Worm (Caenorhabditis elegans): Measurements from ENCODE around the gene daf-4.

ce11 chrIII:5582766-5583165 lies 42.2 kb upstream of the daf-4 start, which contains the start of the genes F56D2.8 and uev-2:
- TF ChIP-seq nhr-28 (tag; optimal IDR thresholded peaks at IDR 0.05) (no peak), hlh-11 (tag; optimal IDR thresholded peaks at IDR 0.05) (no peak), lsy-2 (tag; optimal IDR thresholded peaks at IDR 0.05) (no peak), ama-1 (optimal IDR thresholded peaks at IDR 0.05) (no peak), R02D3.7 (tag; optimal IDR thresholded peaks at IDR 0.05) (no peak), hmg-1.1 (GFP tag; IDR thresholded peaks at IDR 0.05) (no peak), unc-62 (GFP tag; optimal IDR thresholded peaks at IDR 0.05 in 1 of 2) (no peak), unc-62 (tag; optimal IDR thresholded peaks at IDR 0.05) (no peak), snpc-4 (tag; optimal IDR thresholded peaks at IDR 0.05) (no peak), ztf-11 (tag; optimal IDR thresholded peaks at IDR 0.05) (no peak)
